Worm (Caenorhabditis elegans) whole organism, mixed stage, embryonic: ENCODE data around the gene mvk-1.

Experiments
- bed-3 ChIP-seq: fragments of 200-800 bp; sonication (Bioruptor generic); optimal IDR thresholded peaks from 3 replicates; lab custom pipeline; 2018; ENCODE audit warnings: mild to moderate bottlenecking, missing genetic modification characterization, moderate library complexity, missing compliant biosample characterization
- elt-1 ChIP-seq: sonication (generic microtip); optimal IDR thresholded peaks from 2 replicates; lab custom pipeline; 2017; ENCODE audit warnings: missing genetic modification characterization, mild to moderate bottlenecking, missing compliant biosample characterization, antibody characterized with exemption, moderate library complexity, borderline replicate concordance; ENCODE audit not compliant: insufficient read depth
- flh-1 ChIP-seq: fragments of 200-800 bp; sonication (Bioruptor generic); optimal IDR thresholded peaks from 2 replicates; lab custom pipeline; 2018; ENCODE audit warnings: mild to moderate bottlenecking, missing genetic modification characterization, moderate library complexity, missing compliant biosample characterization
- lin-13 ChIP-seq: fragments of 150-350 bp; optimal IDR thresholded peaks from 2 replicates; lab custom pipeline; 2014; ENCODE audit warnings: missing biosample characterization, missing genetic modification characterization
- mep-1 ChIP-seq: fragments of 150-350 bp; optimal IDR thresholded peaks from 2 replicates; lab custom pipeline; 2017; ENCODE audit warnings: missing biosample characterization, missing genetic modification reagents, missing genetic modification characterization, inconsistent platforms
- nhr-2 ChIP-seq: fragments of 150-350 bp; optimal IDR thresholded peaks from 2 replicates; lab custom pipeline; 2014; ENCODE audit warnings: missing biosample characterization, missing genetic modification characterization
- nhr-28 ChIP-seq: fragments of 150-350 bp; optimal IDR thresholded peaks from 2 replicates; lab custom pipeline; 2014; ENCODE audit warnings: missing biosample characterization, missing genetic modification characterization
- nhr-76 ChIP-seq: sonication (generic microtip); optimal IDR thresholded peaks from 2 replicates; lab custom pipeline; 2017; ENCODE audit warnings: missing biosample characterization, missing genetic modification characterization
- snpc-4 ChIP-seq: fragments of 150-350 bp; optimal IDR thresholded peaks from 2 replicates; lab custom pipeline; 2014; ENCODE audit warnings: missing biosample characterization, missing genetic modification characterization
- unc-39 ChIP-seq: fragments of 150-350 bp; optimal IDR thresholded peaks from 2 replicates; lab custom pipeline; 2014; ENCODE audit warnings: missing biosample characterization, missing genetic modification characterization
- unc-62 ChIP-seq: fragments of 150-350 bp; optimal IDR thresholded peaks from 2 replicates; lab custom pipeline; 2014; ENCODE audit warnings: missing biosample characterization, missing genetic modification reagents, missing genetic modification characterization
- ztf-11 ChIP-seq: fragments of 150-350 bp; optimal IDR thresholded peaks from 2 replicates; lab custom pipeline; 2014; ENCODE audit warnings: missing biosample characterization, missing genetic modification characterization

- TF ChIP-seq unc-62 (GFP tag; lab: Kevin White, UChicago) = no peak
- no peak for TF ChIP-seq ztf-11 (tag; lab: Kevin White, UChicago)
- TF ChIP-seq snpc-4 = no peak
- no peak for TF ChIP-seq elt-1 (tag; lab: Kevin White, UChicago)
- TF ChIP-seq lin-13 (tag; lab: Kevin White, UChicago) = no peak
- TF ChIP-seq mep-1 = no peak
- no peak for TF ChIP-seq unc-39 (tag; lab: Kevin White, UChicago)
- no peak for TF ChIP-seq flh-1 (GFP tag; lab: Kevin White, UChicago)
- no peak for TF ChIP-seq nhr-2 (tag; lab: Kevin White, UChicago)
- TF ChIP-seq bed-3 (GFP tag; lab: Kevin White, UChicago) = no peak
- no peak for TF ChIP-seq nhr-76 (tag; lab: Kevin White, UChicago)
- TF ChIP-seq nhr-28 (tag; lab: Kevin White, UChicago) = no peak
Measured at ce11 chrIII:6102762-6103161, 33.3 kb downstream of the mvk-1 start, which contains the start of gene C05D10.4.
